Worm (Caenorhabditis elegans) whole organism, young adult: Measurements from ENCODE around the gene nhr-129.

Source experiments
- B0261.1 ChIP-seq: sonication (generic microtip); optimal IDR thresholded peaks from 2 replicates; lab custom pipeline; 2016; ENCODE audit warnings: mild to moderate bottlenecking, missing genetic modification characterization, moderate library complexity, missing compliant biosample characterization
- B0336.3 ChIP-seq: fragments of 200-800 bp; sonication (Bioruptor generic); IDR thresholded peaks from 2 replicates; pipeline ENCODE4 v1.3.6; 2022; ENCODE audit warnings: missing genetic modification characterization, missing compliant biosample characterization
- C17E4.6 ChIP-seq: fragments of 200-800 bp; sonication (Bioruptor generic); IDR thresholded peaks from 2 replicates; pipeline ENCODE4 v1.3.6; 2022; ENCODE audit warnings: missing genetic modification reagents, missing genetic modification characterization, missing compliant biosample characterization
- D2030.7 ChIP-seq: fragments of 200-800 bp; sonication (Bioruptor generic); IDR thresholded peaks from 2 replicates; pipeline ENCODE4 v1.3.6; 2022; ENCODE audit warnings: missing genetic modification reagents, missing genetic modification characterization, missing compliant biosample characterization
- F23B12.7 ChIP-seq: sonication (generic microtip); optimal IDR thresholded peaks from 2 replicates; lab custom pipeline; 2017; ENCODE audit warnings: missing genetic modification characterization, mild to moderate bottlenecking, missing compliant biosample characterization, antibody characterized with exemption, moderate library complexity; ENCODE audit not compliant: insufficient read depth
- F39B2.1 ChIP-seq: fragments of 200-800 bp; sonication (Bioruptor generic); IDR thresholded peaks from 2 replicates; pipeline ENCODE4 v1.3.6; 2022; ENCODE audit warnings: missing genetic modification reagents, missing genetic modification characterization, missing compliant biosample characterization
- F55B11.4 ChIP-seq: sonication (generic microtip); optimal IDR thresholded peaks from 2 replicates; lab custom pipeline; 2016; ENCODE audit warnings: missing compliant biosample characterization, missing genetic modification characterization, borderline replicate concordance; ENCODE audit not compliant: insufficient read depth
- F57A8.1 ChIP-seq: fragments of 200-800 bp; sonication (Bioruptor generic); optimal IDR thresholded peaks from 2 replicates; lab custom pipeline; 2018; ENCODE audit warnings: mild to moderate bottlenecking, missing genetic modification characterization, moderate library complexity, missing compliant biosample characterization
- F57C9.4 ChIP-seq: sonication (generic microtip); optimal IDR thresholded peaks from 2 replicates; lab custom pipeline; 2017; ENCODE audit warnings: mild to moderate bottlenecking, missing genetic modification characterization, missing compliant biosample characterization
- K12H6.12 ChIP-seq: fragments of 200-800 bp; sonication (Bioruptor generic); optimal IDR thresholded peaks from 2 replicates; lab custom pipeline; 2018; ENCODE audit warnings: mild to moderate bottlenecking, missing genetic modification characterization, missing compliant biosample characterization
- T07F8.4 ChIP-seq: sonication (generic microtip); optimal IDR thresholded peaks from 2 replicates; lab custom pipeline; 2016; ENCODE audit warnings: mild to moderate bottlenecking, missing genetic modification characterization, moderate library complexity, missing compliant biosample characterization
- Y67H2A.10 ChIP-seq: fragments of 200-800 bp; sonication (Bioruptor generic); conservative IDR thresholded peaks from 2 replicates; pipeline ENCODE4 v1.3.6; 2022; ENCODE audit warnings: missing genetic modification reagents, missing genetic modification characterization, missing compliant biosample characterization
- Y79H2A.3 ChIP-seq: fragments of 200-800 bp; sonication (Bioruptor generic); conservative IDR thresholded peaks from 2 replicates; pipeline ENCODE4 v1.3.6; 2022; ENCODE audit warnings: missing genetic modification reagents, missing genetic modification characterization, missing compliant biosample characterization
- aptf-3 ChIP-seq: fragments of 200-800 bp; sonication (Bioruptor generic); IDR thresholded peaks from 2 replicates; pipeline ENCODE4 v1.3.6; 2022; ENCODE audit warnings: missing genetic modification characterization, missing compliant biosample characterization
- atf-7 ChIP-seq: sonication (generic microtip); optimal IDR thresholded peaks from 2 replicates; lab custom pipeline; 2017; ENCODE audit warnings: mild to moderate bottlenecking, missing genetic modification characterization, missing compliant biosample characterization
- athp-1 ChIP-seq: sonication (generic microtip); optimal IDR thresholded peaks from 2 replicates; lab custom pipeline; 2017; ENCODE audit warnings: mild to moderate bottlenecking, missing genetic modification characterization, missing compliant biosample characterization
- attf-6 ChIP-seq: fragments of 200-800 bp; sonication (Bioruptor generic); IDR thresholded peaks from 2 replicates; pipeline ENCODE4 v1.3.6; 2022; ENCODE audit warnings: missing genetic modification reagents, missing genetic modification characterization, missing compliant biosample characterization
- cebp-1 ChIP-seq, 2 experiments: fragments of 200-800 bp in 1 of 2; sonication (Bioruptor generic) in 1 of 2; sonication (generic microtip) in 1 of 2; IDR thresholded peaks in 1 of 2; optimal IDR thresholded peaks in 1 of 2; 2 replicates each; pipeline versions ENCODE4 v1.3.6 to Lab custom; 2017 to 2022; ENCODE audit warnings: missing compliant biosample characterization in 2 of 2, missing genetic modification characterization in 2 of 2, mild to moderate bottlenecking in 1 of 2, missing genetic modification reagents in 1 of 2, moderate library complexity in 1 of 2
- ceh-100 ChIP-seq: fragments of 200-800 bp; sonication (Bioruptor generic); IDR thresholded peaks from 2 replicates; pipeline ENCODE4 v1.3.6; 2022; ENCODE audit warnings: missing genetic modification reagents, missing genetic modification characterization, missing compliant biosample characterization
- ceh-40 ChIP-seq: fragments of 200-800 bp; sonication (Bioruptor generic); IDR thresholded peaks from 2 replicates; pipeline ENCODE4 v1.3.6; 2022; ENCODE audit warnings: missing genetic modification characterization, missing compliant biosample characterization
- ceh-79 ChIP-seq: sonication (generic microtip); optimal IDR thresholded peaks from 2 replicates; lab custom pipeline; 2017; ENCODE audit warnings: mild to moderate bottlenecking, missing genetic modification characterization, missing compliant biosample characterization
- ceh-91 ChIP-seq: fragments of 200-800 bp; sonication (Bioruptor generic); IDR thresholded peaks from 2 replicates; pipeline ENCODE4 v1.3.6; 2022; ENCODE audit warnings: missing genetic modification reagents, missing genetic modification characterization, missing compliant biosample characterization
- dpl-1 ChIP-seq: fragments of 150-350 bp; optimal IDR thresholded peaks from 2 replicates; lab custom pipeline; 2014; ENCODE audit warnings: missing biosample characterization, missing genetic modification reagents, missing genetic modification characterization
- egl-18 ChIP-seq: fragments of 200-800 bp; sonication (Bioruptor generic); IDR thresholded peaks from 2 replicates; pipeline ENCODE4 v1.3.6; 2022; ENCODE audit warnings: missing genetic modification reagents, missing genetic modification characterization, missing compliant biosample characterization
- gei-17 ChIP-seq: fragments of 200-800 bp; sonication (Bioruptor generic); optimal IDR thresholded peaks from 2 replicates; lab custom pipeline; 2018; ENCODE audit warnings: mild to moderate bottlenecking, missing genetic modification characterization, missing compliant biosample characterization
- him-1 ChIP-seq: sonication (generic microtip); optimal IDR thresholded peaks from 2 replicates; lab custom pipeline; 2016; ENCODE audit warnings: missing genotype, missing genetic modification reagents, missing genetic modification characterization, missing compliant biosample characterization
- hrde-1 ChIP-seq: sonication (generic microtip); optimal IDR thresholded peaks from 2 replicates; lab custom pipeline; 2016; ENCODE audit warnings: missing genetic modification characterization, mild to moderate bottlenecking, missing compliant biosample characterization, moderate library complexity, missing genotype, missing genetic modification reagents, borderline replicate concordance
- hsf-1 ChIP-seq: fragments of 200-800 bp; sonication (Bioruptor generic); IDR thresholded peaks from 2 replicates; pipeline ENCODE4 v1.3.6; 2022; ENCODE audit warnings: missing genetic modification reagents, missing genetic modification characterization, missing compliant biosample characterization
- let-526 ChIP-seq: fragments of 200-800 bp; sonication (Bioruptor generic); IDR thresholded peaks from 2 replicates; pipeline ENCODE4 v1.3.6; 2022; ENCODE audit warnings: missing genetic modification reagents, missing genetic modification characterization, missing compliant biosample characterization
- lin-26 ChIP-seq: fragments of 200-800 bp; sonication (Bioruptor generic); IDR thresholded peaks from 2 replicates; pipeline ENCODE4 v1.3.6; 2022; ENCODE audit warnings: missing genetic modification reagents, missing genetic modification characterization, missing compliant biosample characterization
- lin-35 ChIP-seq, 3 experiments: fragments of 150-350 bp in 2 of 3; sonication (generic microtip) in 1 of 3; optimal IDR thresholded peaks; 2 replicates each; lab custom pipeline; 2014 to 2018; ENCODE audit warnings: missing biosample characterization in 3 of 3, missing genetic modification characterization in 3 of 3, missing genetic modification reagents in 3 of 3
- lir-1 ChIP-seq: fragments of 200-800 bp; sonication (Bioruptor generic); conservative IDR thresholded peaks from 2 replicates; pipeline ENCODE4 v1.3.6; 2022; ENCODE audit warnings: missing genetic modification reagents, missing genetic modification characterization, missing compliant biosample characterization
- lsl-1 ChIP-seq: fragments of 200-800 bp; sonication (Bioruptor generic); optimal IDR thresholded peaks from 2 replicates; lab custom pipeline; 2018; ENCODE audit warnings: mild to moderate bottlenecking, missing genetic modification characterization, moderate library complexity, missing compliant biosample characterization
- madf-3 ChIP-seq: fragments of 200-800 bp; sonication (Bioruptor generic); IDR thresholded peaks from 2 replicates; pipeline ENCODE4 v1.3.6; 2022; ENCODE audit warnings: missing genetic modification reagents, missing genetic modification characterization, missing compliant biosample characterization
- mcd-1 ChIP-seq: fragments of 200-800 bp; sonication (Bioruptor generic); IDR thresholded peaks from 2 replicates; pipeline ENCODE4 v1.3.6; 2022; ENCODE audit warnings: missing genetic modification reagents, missing genetic modification characterization, missing compliant biosample characterization
- mxl-1 ChIP-seq: sonication (generic microtip); optimal IDR thresholded peaks from 2 replicates; lab custom pipeline; 2016; ENCODE audit warnings: missing genetic modification characterization, missing compliant biosample characterization
- nfya-2 ChIP-seq: fragments of 200-800 bp; sonication (Bioruptor generic); IDR thresholded peaks from 2 replicates; pipeline ENCODE4 v1.3.6; 2022; ENCODE audit warnings: missing genetic modification reagents, missing genetic modification characterization, missing compliant biosample characterization
- nhr-120 ChIP-seq: fragments of 200-800 bp; sonication (Bioruptor generic); IDR thresholded peaks from 2 replicates; pipeline ENCODE4 v1.3.6; 2022; ENCODE audit warnings: missing genetic modification characterization, missing compliant biosample characterization
- nhr-179 ChIP-seq: sonication (generic microtip); optimal IDR thresholded peaks from 2 replicates; lab custom pipeline; 2016; ENCODE audit warnings: mild to moderate bottlenecking, missing genetic modification characterization, missing compliant biosample characterization
- pbrm-1 ChIP-seq: fragments of 200-800 bp; sonication (Bioruptor generic); IDR thresholded peaks from 2 replicates; pipeline ENCODE4 v1.3.6; 2022; ENCODE audit warnings: missing genetic modification reagents, missing genetic modification characterization, missing compliant biosample characterization
- rec-8 ChIP-seq, 2 experiments: sonication (generic microtip); optimal IDR thresholded peaks; 2 replicates each; lab custom pipeline; 2016; ENCODE audit warnings: mild to moderate bottlenecking in 2 of 2, missing genetic modification characterization in 2 of 2, missing genetic modification reagents in 2 of 2, missing genotype in 2 of 2, missing biosample characterization in 1 of 2, missing compliant biosample characterization in 1 of 2, moderate library complexity in 1 of 2
- tbx-9 ChIP-seq: sonication (generic microtip); optimal IDR thresholded peaks from 2 replicates; lab custom pipeline; 2016; ENCODE audit warnings: borderline replicate concordance, missing genetic modification characterization, inconsistent platforms, missing compliant biosample characterization
- tlf-1 ChIP-seq: fragments of 200-800 bp; sonication (Bioruptor generic); optimal IDR thresholded peaks from 2 replicates; lab custom pipeline; 2018; ENCODE audit warnings: mild to moderate bottlenecking, missing genetic modification characterization, missing compliant biosample characterization
- unc-62 ChIP-seq: fragments of 150-350 bp; optimal IDR thresholded peaks from 2 replicates; lab custom pipeline; 2014; ENCODE audit warnings: missing biosample characterization, missing genetic modification reagents, missing genetic modification characterization
- zfh-2 ChIP-seq: fragments of 200-800 bp; sonication (Bioruptor generic); conservative IDR thresholded peaks from 2 replicates; pipeline ENCODE4 v1.3.6; 2022; ENCODE audit warnings: missing genetic modification reagents, missing genetic modification characterization, missing compliant biosample characterization
- ztf-28 ChIP-seq: fragments of 200-800 bp; sonication (Bioruptor generic); IDR thresholded peaks from 2 replicates; pipeline ENCODE4 v1.3.6; 2022; ENCODE audit warnings: missing genetic modification reagents, missing genetic modification characterization, missing compliant biosample characterization
- ztf-6 ChIP-seq: fragments of 200-800 bp; sonication (Bioruptor generic); IDR thresholded peaks from 2 replicates; pipeline ENCODE4 v1.3.6; 2022; ENCODE audit warnings: missing genetic modification reagents, missing genetic modification characterization, missing compliant biosample characterization

nhr-129 gene

DNA sequence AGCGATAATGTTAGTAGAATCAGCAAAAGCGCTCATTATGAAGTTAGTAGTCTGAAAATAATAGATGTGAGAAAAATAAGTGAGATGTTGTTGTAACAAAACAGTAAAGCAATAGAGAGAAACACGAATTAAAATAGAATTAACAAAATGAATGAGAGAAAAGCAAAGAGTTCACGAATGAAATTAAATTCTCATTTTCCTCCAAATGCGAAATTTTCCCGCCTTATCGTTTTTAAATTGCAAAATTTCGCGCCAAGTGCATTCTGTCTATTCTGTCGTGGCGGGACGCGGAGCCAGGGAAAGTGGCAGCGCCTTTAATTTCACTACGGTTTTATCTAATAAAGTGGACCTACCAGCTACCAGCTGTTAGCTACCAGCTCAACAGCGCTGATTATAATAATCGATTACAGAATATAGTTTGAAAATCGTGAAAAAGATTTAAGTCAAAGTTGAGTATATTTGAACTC is 18.6 kb downstream of the nhr-129 start, which contains the start of gene nasp-2 (continued):
- peak; percentile 88 for TF ChIP-seq C17E4.6 (GFP tag; lab: Robert Waterston, UW)
- TF ChIP-seq mcd-1 (GFP tag; lab: Robert Waterston, UW) = peak; percentile 83
- TF ChIP-seq lin-35 (GFP tag; optimal IDR thresholded peaks at IDR 0.05; lab: Kevin White, UChicago) = peak; percentile 27 to 82 (median 73)
- no peak for TF ChIP-seq gei-17 (GFP tag; lab: Kevin White, UChicago)
- peak; percentile 99 for TF ChIP-seq dpl-1 (GFP tag; lab: Kevin White, UChicago)
- no peak for TF ChIP-seq ceh-40
- TF ChIP-seq Y79H2A.3 (GFP tag; lab: Robert Waterston, UW) = peak; percentile 80
- TF ChIP-seq rec-8 (tag; optimal IDR thresholded peaks at IDR 0.05; lab: Kevin White, UChicago) = no peak
- TF ChIP-seq tbx-9 (tag; lab: Kevin White, UChicago) = no peak
- no peak for TF ChIP-seq unc-62 (GFP tag; lab: Kevin White, UChicago)
- peak; percentile 77 for TF ChIP-seq lin-26
- TF ChIP-seq pbrm-1 (GFP tag; lab: Robert Waterston, UW) = peak; percentile 82
- peak; percentile 87 for TF ChIP-seq athp-1 (tag; lab: Kevin White, UChicago)
- no peak for TF ChIP-seq T07F8.4
- peak; percentile 97 for TF ChIP-seq lsl-1 (GFP tag; lab: Kevin White, UChicago)
- TF ChIP-seq let-526 = peak; percentile 76; the same call in 1 of the 2 replicates
- TF ChIP-seq ceh-79 = no peak
- no peak for TF ChIP-seq F39B2.1 (GFP tag; lab: Robert Waterston, UW)
- TF ChIP-seq tlf-1 = peak; percentile 95
- TF ChIP-seq B0336.3 (GFP tag; lab: Robert Waterston, UW) = peak; percentile 92
- no peak for TF ChIP-seq nfya-2
- TF ChIP-seq ztf-6 (GFP tag; lab: Robert Waterston, UW) = no peak
- TF ChIP-seq aptf-3 (GFP tag; lab: Robert Waterston, UW) = no peak
- peak; percentile 99 for TF ChIP-seq ceh-91 (GFP tag; lab: Robert Waterston, UW)
- TF ChIP-seq hsf-1 = peak; percentile 91
- TF ChIP-seq F23B12.7 (tag; lab: Kevin White, UChicago) = peak; percentile 43
- TF ChIP-seq atf-7 (tag; lab: Kevin White, UChicago) = no peak
- TF ChIP-seq K12H6.12 = no peak
- TF ChIP-seq nhr-179 (tag; lab: Kevin White, UChicago) = no peak
- TF ChIP-seq cebp-1 (GFP tag; IDR thresholded peaks at IDR 0.05; lab: Robert Waterston, UW) = no peak
- TF ChIP-seq cebp-1 (tag; optimal IDR thresholded peaks at IDR 0.05; lab: Kevin White, UChicago) = peak; percentile 25
- no peak for TF ChIP-seq F57A8.1
- peak; percentile 94 for TF ChIP-seq madf-3 (GFP tag; lab: Robert Waterston, UW)
- TF ChIP-seq him-1 (tag; lab: Kevin White, UChicago) = peak; percentile 50
- peak; percentile 84 for TF ChIP-seq lir-1 (GFP tag; lab: Robert Waterston, UW)
- TF ChIP-seq attf-6 (GFP tag; lab: Robert Waterston, UW) = peak; percentile 89
- peak; percentile 84 for TF ChIP-seq Y67H2A.10 (GFP tag; lab: Robert Waterston, UW)
- TF ChIP-seq ztf-28 (GFP tag; lab: Robert Waterston, UW) = peak; percentile 78; the same call in 1 of the 2 replicates
- no peak for TF ChIP-seq mxl-1 (tag; lab: Kevin White, UChicago)
- peak; percentile 73 for TF ChIP-seq ceh-100 (GFP tag; lab: Robert Waterston, UW)
- TF ChIP-seq nhr-120 (GFP tag; lab: Robert Waterston, UW) = no peak
- no peak for TF ChIP-seq F57C9.4 (tag; lab: Kevin White, UChicago)
- no peak for TF ChIP-seq zfh-2 (GFP tag; lab: Robert Waterston, UW)
- no peak for TF ChIP-seq F55B11.4
- TF ChIP-seq B0261.1 (tag; lab: Kevin White, UChicago) = no peak
- TF ChIP-seq egl-18 (GFP tag; lab: Robert Waterston, UW) = no peak
- peak; percentile 52 for TF ChIP-seq hrde-1 (tag; lab: Kevin White, UChicago)
- TF ChIP-seq D2030.7 (GFP tag; lab: Robert Waterston, UW) = peak; percentile 98
